Fruit fly (Drosophila melanogaster): ENCODE measurements around the gene Ssu72.

The Ssu72 gene

dm6 chrX:19651757-19652419 is 12.5 kb upstream of the Ssu72 start, which contains the start of the genes Ranbp21 and Elys:
TSS of gene Ranbp21 (minus strand) at chrX:19652269.
TSS of gene Elys (plus strand) at chrX:19652305.
- TF ChIP-seq cyc (GFP tag; optimal IDR thresholded peaks at IDR 0.05) (peak; percentile 71), CG6276 (GFP tag; optimal IDR thresholded peaks at IDR 0.05) (no peak), CG10631 (GFP tag; optimal IDR thresholded peaks at IDR 0.05) (no peak), CG3032 (tag; optimal IDR thresholded peaks at IDR 0.05) (peak; percentile 43), CG7368 (GFP tag; optimal IDR thresholded peaks at IDR 0.05) (no peak), Sox14 (GFP tag; optimal IDR thresholded peaks at IDR 0.05) (peak; percentile 74), CG10669 (GFP tag; optimal IDR thresholded peaks at IDR 0.05) (no peak), Hr39 (GFP tag; optimal IDR thresholded peaks at IDR 0.05) (peak; percentile 76), eg (GFP tag; IDR thresholded peaks at IDR 0.05) (peak; percentile 33; the same call in 1 of the 3 replicates), Eip93F (GFP tag; optimal IDR thresholded peaks at IDR 0.05) (no peak), CG16779 (tag; optimal IDR thresholded peaks at IDR 0.05) (no peak), fd85E (GFP tag; optimal IDR thresholded peaks at IDR 0.05) (no peak), CG8119 (GFP tag; IDR thresholded peaks at IDR 0.05) (no peak), fkh (GFP tag; optimal IDR thresholded peaks at IDR 0.05) (no peak), dsx (GFP tag; optimal IDR thresholded peaks at IDR 0.05; ENCODE audit: poor library complexity, severe bottlenecking) (no peak), Eip75B (GFP tag; optimal IDR thresholded peaks at IDR 0.05) (no peak), CG11762 (GFP tag; optimal IDR thresholded peaks at IDR 0.05; ENCODE audit: insufficient read depth) (no peak), ss (GFP tag; optimal IDR thresholded peaks at IDR 0.05) (no peak), Hr38 (GFP tag; optimal IDR thresholded peaks at IDR 0.05) (no peak), acj6 (GFP tag; optimal IDR thresholded peaks at IDR 0.05) (no peak), lz (GFP tag; optimal IDR thresholded peaks at IDR 0.05) (peak; percentile 68), Ets21C (GFP tag; optimal IDR thresholded peaks at IDR 0.05) (peak; percentile 56), CG8319 (GFP tag; optimal IDR thresholded peaks at IDR 0.05) (no peak), Lpt (GFP tag; optimal IDR thresholded peaks at IDR 0.05) (peak; percentile 13), vri (GFP tag; optimal IDR thresholded peaks at IDR 0.05) (no peak), dac (GFP tag; optimal IDR thresholded peaks at IDR 0.05) (no peak), pdm3 (GFP tag; optimal IDR thresholded peaks at IDR 0.05) (no peak), svp (GFP tag) (no peak), topi (GFP tag; optimal IDR thresholded peaks at IDR 0.05) (no peak), Smox (GFP tag; optimal IDR thresholded peaks at IDR 0.05) (no peak), OdsH (GFP tag; optimal IDR thresholded peaks at IDR 0.05) (no peak), CG6792 (GFP tag; optimal IDR thresholded peaks at IDR 0.05) (no peak), CG31627 (GFP tag; optimal IDR thresholded peaks at IDR 0.05) (peak; percentile 74), Hr4 (GFP tag; optimal IDR thresholded peaks at IDR 0.05) (no peak), CG6163 (GFP tag; IDR thresholded peaks at IDR 0.05) (peak; percentile 66; the same call in 2 of the 3 replicates), CG3919 (GFP tag; optimal IDR thresholded peaks at IDR 0.05) (no peak), spab (GFP tag; optimal IDR thresholded peaks at IDR 0.05) (no peak), CG11902 (GFP tag; optimal IDR thresholded peaks at IDR 0.05) (no peak), net (GFP tag; optimal IDR thresholded peaks at IDR 0.05) (no peak), salr (GFP tag; optimal IDR thresholded peaks at IDR 0.05) (no peak), CG6854 (GFP tag; optimal IDR thresholded peaks at IDR 0.05) (no peak), CG6808 (GFP tag; optimal IDR thresholded peaks at IDR 0.05) (no peak), Blimp-1 (GFP tag; optimal IDR thresholded peaks at IDR 0.05) (no peak), CG11294 (GFP tag; IDR thresholded peaks at IDR 0.05) (no peak), CG32006 (GFP tag; optimal IDR thresholded peaks at IDR 0.05) (no peak), Sox102F (GFP tag; optimal IDR thresholded peaks at IDR 0.05) (no peak), CG34406 (GFP tag; optimal IDR thresholded peaks at IDR 0.05) (peak; percentile 3), CG8632 (GFP tag; optimal IDR thresholded peaks at IDR 0.05) (no peak), CG4318 (GFP tag; optimal IDR thresholded peaks at IDR 0.05) (no peak), Eip78C (GFP tag) (peak; percentile 77), esn (GFP tag; optimal IDR thresholded peaks at IDR 0.05) (peak; percentile 58), CG9139 (GFP tag; optimal IDR thresholded peaks at IDR 0.05) (no peak)

All from whole organism, prepupa.